Fruit fly (Drosophila melanogaster) whole organism: ENCODE data around the gene CG11790.

Experiments used
- CG8478 ChIP-seq: fragments of >200 bp; optimal IDR thresholded peaks from 2 replicates; lab custom pipeline; 2018; ENCODE audit warnings: inconsistent platforms
- Dll ChIP-seq: fragments of >200 bp; optimal IDR thresholded peaks from 2 replicates; lab custom pipeline; 2017
- EcR ChIP-seq, 2 experiments: fragments of >200 bp; optimal IDR thresholded peaks; 2 replicates each; lab custom pipeline; 2017; ENCODE audit warnings: missing biosample characterization in 2 of 2, missing genetic modification characterization in 2 of 2, missing genetic modification reagents in 2 of 2
- pan ChIP-seq: fragments of >200 bp; optimal IDR thresholded peaks from 2 replicates; lab custom pipeline; 2017
- psq ChIP-seq: fragments of >200 bp; optimal IDR thresholded peaks from 2 replicates; lab custom pipeline; 2017
- usp ChIP-seq: fragments of >200 bp; optimal IDR thresholded peaks from 2 replicates; lab custom pipeline; 2017; ENCODE audit warnings: missing biosample characterization, missing genetic modification characterization, mixed read lengths

- TF ChIP-seq CG8478 (lab: Kevin White, UChicago) = no peak
- no peak for TF ChIP-seq EcR (GFP tag; optimal IDR thresholded peaks at IDR 0.05; lab: Kevin White, UChicago)
- TF ChIP-seq psq (lab: Kevin White, UChicago) = no peak
- TF ChIP-seq Dll (lab: Kevin White, UChicago) = no peak
- TF ChIP-seq pan = no peak
- TF ChIP-seq usp = no peak
Measured at dm6 chr3R:25036644-25037043, 10.9 kb upstream of the CG11790 start, which contains the start of gene CG31115.
